Fruit fly (Drosophila melanogaster): ENCODE results near the gene CIA30.

Gene CIA30

DNA sequence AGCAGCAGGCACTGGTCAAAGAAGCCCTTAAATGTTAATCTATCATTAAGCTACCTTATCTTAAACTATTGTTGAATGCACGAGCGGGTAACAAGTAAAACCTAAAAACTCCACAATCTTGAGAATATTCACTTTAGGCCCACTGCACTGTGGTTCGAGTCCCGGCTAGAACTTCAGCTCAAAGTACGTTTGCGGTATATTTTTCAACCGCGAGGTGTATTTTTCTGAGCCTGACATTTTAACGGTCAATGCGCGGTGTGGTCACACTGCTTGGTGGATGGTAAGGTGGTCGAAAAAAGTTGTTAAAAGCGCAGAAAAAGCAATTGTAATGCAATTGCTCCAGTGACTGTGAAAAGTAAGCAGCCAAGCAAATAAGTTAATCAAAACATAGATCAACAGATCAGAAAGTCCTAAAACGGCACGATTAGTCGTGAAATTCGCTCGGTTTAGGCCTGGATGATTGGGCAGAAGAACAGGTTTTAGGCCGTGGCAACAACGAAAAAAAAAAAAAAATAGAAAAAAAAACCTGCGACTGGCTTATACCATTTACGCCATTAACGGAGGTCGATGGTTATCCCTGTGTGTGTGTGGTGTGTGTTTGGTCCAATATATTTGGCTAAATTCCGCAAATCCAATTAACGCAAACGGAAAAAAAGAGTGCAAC, 11.1 kb upstream of the CIA30 start, which contains the start of gene Kul:
Gene Kul (plus strand): TSS at position 254 of the 664 bp plus-strand sequence.
- TF ChIP-seq ovo (GFP tag; optimal IDR thresholded peaks at IDR 0.05) (peak; percentile 37), CG7101 (tag; optimal IDR thresholded peaks at IDR 0.05) (peak; percentile 18), CG1620 (GFP tag; optimal IDR thresholded peaks at IDR 0.05) (peak; percentile 22), CG7045 (GFP tag; optimal IDR thresholded peaks at IDR 0.05) (no peak), bab1 (GFP tag; optimal IDR thresholded peaks at IDR 0.05) (peak; percentile 42), CG11617 (GFP tag; optimal IDR thresholded peaks at IDR 0.05) (peak; percentile 38), CG12768 (GFP tag; optimal IDR thresholded peaks at IDR 0.05) (peak; percentile 77), pad (GFP tag; optimal IDR thresholded peaks at IDR 0.05) (no peak), tj (GFP tag; optimal IDR thresholded peaks at IDR 0.05) (peak; percentile 28), cnc (optimal IDR thresholded peaks at IDR 0.05) (no peak), toe (GFP tag; optimal IDR thresholded peaks at IDR 0.05) (peak; percentile 66), CG33017 (tag; optimal IDR thresholded peaks at IDR 0.05) (no peak), Hr96 (GFP tag; optimal IDR thresholded peaks at IDR 0.05) (peak; percentile 75), CG14711 (tag; optimal IDR thresholded peaks at IDR 0.05) (no peak), cic (GFP tag; optimal IDR thresholded peaks at IDR 0.05) (no peak), Clk (GFP tag; optimal IDR thresholded peaks at IDR 0.05) (no peak), Mnt (GFP tag; optimal IDR thresholded peaks at IDR 0.05) (peak; percentile 22), Crg-1 (GFP tag; optimal IDR thresholded peaks at IDR 0.05) (no peak), CG5204 (GFP tag; optimal IDR thresholded peaks at IDR 0.05) (no peak), kay (GFP tag; ENCODE audit: borderline replicate concordance) (no peak)

DNA sequence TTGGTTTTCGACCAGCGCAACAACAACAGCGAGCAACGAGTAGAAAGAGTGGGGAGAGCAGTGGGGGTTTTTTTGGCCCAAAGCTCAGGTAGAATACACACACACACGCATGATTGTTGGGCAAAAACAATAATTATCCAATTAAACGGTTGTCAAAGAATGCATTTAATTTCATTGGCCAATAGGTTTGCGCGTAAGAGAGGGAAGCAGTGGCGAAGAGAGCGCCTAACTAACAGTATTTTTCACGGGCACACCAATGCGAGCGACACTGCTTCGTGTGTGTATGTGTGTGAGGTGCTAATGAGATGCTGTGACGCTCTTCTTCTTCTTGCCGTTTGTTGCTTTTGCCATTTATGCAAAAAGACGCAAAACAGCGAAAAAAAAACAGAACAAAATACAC, 10.5 kb upstream of the CIA30 start:
- TF ChIP-seq CG1620 (GFP tag; optimal IDR thresholded peaks at IDR 0.05) = no peak

DNA sequence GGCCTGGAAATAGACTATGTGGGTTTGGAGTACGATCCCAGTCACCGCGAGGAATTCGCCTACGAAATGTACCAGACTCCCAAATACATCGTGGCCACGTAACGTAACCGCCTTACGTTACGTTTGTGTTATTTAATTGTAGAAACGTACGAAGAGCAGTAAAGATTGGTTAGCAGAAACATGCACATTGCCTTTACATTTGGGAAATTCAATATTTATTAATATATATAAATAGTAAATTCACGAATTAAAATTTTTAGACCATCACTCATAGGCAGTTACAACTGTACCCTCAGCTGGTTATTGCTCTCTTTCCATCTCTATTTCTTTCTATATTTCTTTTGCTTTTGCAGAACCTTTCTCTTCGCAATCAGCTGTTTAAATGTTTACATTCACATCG, 1.1 kb downstream of the CIA30 start, which contains the start of gene Gnpnat:
Gene Gnpnat (plus strand): TSS at position 385 of the 400 bp plus-strand sequence.
- TF ChIP-seq CG1620 (GFP tag; optimal IDR thresholded peaks at IDR 0.05) (no peak), Mnt (GFP tag; optimal IDR thresholded peaks at IDR 0.05) (peak; percentile 33), CG11617 (GFP tag; optimal IDR thresholded peaks at IDR 0.05) (peak; percentile 61), bab1 (GFP tag; optimal IDR thresholded peaks at IDR 0.05) (peak; percentile 37), kay (GFP tag; ENCODE audit: borderline replicate concordance) (no peak), CG7045 (GFP tag; optimal IDR thresholded peaks at IDR 0.05) (peak; percentile 54), CG12768 (GFP tag; optimal IDR thresholded peaks at IDR 0.05) (peak; percentile 59), CG33017 (tag; optimal IDR thresholded peaks at IDR 0.05) (peak; percentile 73), CG7101 (tag; optimal IDR thresholded peaks at IDR 0.05) (peak; percentile 71), CG14711 (tag; optimal IDR thresholded peaks at IDR 0.05) (peak; percentile 54), tj (GFP tag; optimal IDR thresholded peaks at IDR 0.05) (no peak), Clk (GFP tag; optimal IDR thresholded peaks at IDR 0.05) (no peak), pad (GFP tag; optimal IDR thresholded peaks at IDR 0.05) (peak; percentile 15), Crg-1 (GFP tag; optimal IDR thresholded peaks at IDR 0.05) (no peak)

DNA sequence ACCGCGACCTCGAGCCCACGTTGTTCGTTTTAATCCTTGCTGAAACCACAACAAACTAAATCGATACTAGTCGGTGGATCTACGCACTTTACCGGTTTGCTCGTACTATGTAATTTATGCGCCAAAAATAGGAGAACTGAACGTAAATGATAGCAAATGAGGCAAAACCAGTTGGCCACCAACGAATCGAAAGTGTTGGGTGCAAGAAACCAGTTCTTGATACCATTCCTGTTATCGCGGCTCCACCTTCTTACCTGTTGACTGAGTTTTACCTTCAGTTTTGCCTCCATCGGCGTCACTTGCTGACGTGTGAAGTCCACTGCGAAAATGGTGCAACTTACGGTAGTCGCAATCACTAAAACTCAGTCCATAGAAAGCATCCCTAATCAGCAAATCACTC, 3.3 kb downstream of the CIA30 start:
- TF ChIP-seq CG5204 (GFP tag; optimal IDR thresholded peaks at IDR 0.05) (no peak), Hr96 (GFP tag; optimal IDR thresholded peaks at IDR 0.05) (no peak)

DNA sequence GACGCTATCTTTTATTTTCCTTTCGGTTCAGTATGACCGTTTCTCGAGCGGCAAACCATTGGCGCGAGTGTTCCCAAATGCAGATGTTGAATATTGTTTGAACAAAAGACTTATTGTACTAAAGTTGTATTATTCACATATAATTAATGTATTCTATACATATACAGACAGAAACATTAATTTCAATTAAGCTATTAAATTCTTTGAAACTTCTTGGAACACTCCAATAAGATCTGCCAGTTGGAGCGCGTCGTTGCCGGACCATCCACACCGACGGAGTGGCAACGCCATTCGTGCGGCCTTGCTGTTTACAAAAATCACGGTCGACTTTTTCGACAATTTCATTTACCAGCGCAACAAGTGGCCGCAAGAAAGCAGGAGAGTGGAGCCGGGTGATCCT, 8.3 kb downstream of the CIA30 start, which contains the start of the genes Wdr24 and IntS11:
Gene Wdr24 (minus strand): TSS at position 37 of the 400 bp plus-strand sequence.
Gene IntS11 (plus strand): TSS at position 282 of the 400 bp plus-strand sequence.
- TF ChIP-seq kay (GFP tag; ENCODE audit: borderline replicate concordance) (no peak), CG12768 (GFP tag; optimal IDR thresholded peaks at IDR 0.05) (peak; percentile 97), pad (GFP tag; optimal IDR thresholded peaks at IDR 0.05) (peak; percentile 87), Mnt (GFP tag; optimal IDR thresholded peaks at IDR 0.05) (peak; percentile 85), cnc (optimal IDR thresholded peaks at IDR 0.05) (no peak), CG14711 (tag; optimal IDR thresholded peaks at IDR 0.05) (peak; percentile 93), ovo (GFP tag; optimal IDR thresholded peaks at IDR 0.05) (no peak), CG33017 (tag; optimal IDR thresholded peaks at IDR 0.05) (peak; percentile 96), CG7045 (GFP tag; optimal IDR thresholded peaks at IDR 0.05) (peak; percentile 97), bab1 (GFP tag; optimal IDR thresholded peaks at IDR 0.05) (peak; percentile 92), CG1620 (GFP tag; optimal IDR thresholded peaks at IDR 0.05) (peak; percentile 91), Clk (GFP tag; optimal IDR thresholded peaks at IDR 0.05) (peak; percentile 55), cic (GFP tag; optimal IDR thresholded peaks at IDR 0.05) (peak; percentile 80), tj (GFP tag; optimal IDR thresholded peaks at IDR 0.05) (peak; percentile 67), CG7101 (tag; optimal IDR thresholded peaks at IDR 0.05) (peak; percentile 99), CG11617 (GFP tag; optimal IDR thresholded peaks at IDR 0.05) (peak; percentile 92), CG5204 (GFP tag; optimal IDR thresholded peaks at IDR 0.05) (no peak), Crg-1 (GFP tag; optimal IDR thresholded peaks at IDR 0.05) (peak; percentile 96)

DNA sequence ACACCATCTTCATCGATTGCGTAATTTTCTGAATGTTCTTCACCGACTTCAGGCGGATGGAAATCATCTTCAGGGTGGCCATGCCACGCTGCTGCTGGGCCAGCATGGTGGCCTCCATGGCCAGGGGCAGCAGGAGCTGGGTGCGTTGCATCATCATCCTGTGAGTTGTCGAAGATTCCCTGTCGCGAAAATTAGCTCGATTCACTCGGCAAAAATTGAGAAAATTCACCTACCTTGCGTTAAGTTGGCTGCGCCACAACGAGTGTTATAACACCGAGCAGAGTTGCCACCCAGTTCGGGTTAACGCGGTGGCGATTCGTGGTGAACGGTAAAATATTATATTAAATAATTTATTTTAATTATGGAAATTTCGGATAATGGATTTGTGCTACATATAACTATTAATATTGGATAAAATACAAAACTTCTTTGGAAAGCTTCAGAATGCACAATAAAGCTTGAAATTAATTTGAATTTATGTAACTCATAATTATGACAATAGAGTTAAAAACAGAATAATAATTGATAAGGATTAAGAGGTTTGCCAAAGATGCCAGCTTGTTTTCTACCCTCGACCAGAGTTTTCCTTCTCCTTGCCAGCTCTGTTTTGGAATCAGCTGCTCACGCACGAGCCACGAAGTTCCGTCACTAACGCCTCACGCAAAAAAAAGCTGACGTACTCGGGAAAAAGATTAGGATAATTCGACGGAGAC, 12.0 kb downstream of the CIA30 start, which contains the start of the genes ATPsyngamma and yata:
Gene ATPsyngamma (minus strand): TSS at position 573 of the 713 bp plus-strand sequence.
Gene yata (plus strand): TSS at position 629 of the 713 bp plus-strand sequence.
- TF ChIP-seq tj (GFP tag; optimal IDR thresholded peaks at IDR 0.05) (peak; percentile 91), CG5204 (GFP tag; optimal IDR thresholded peaks at IDR 0.05) (no peak), bab1 (GFP tag; optimal IDR thresholded peaks at IDR 0.05) (peak; percentile 22), CG33017 (tag; optimal IDR thresholded peaks at IDR 0.05) (no peak), cic (GFP tag; optimal IDR thresholded peaks at IDR 0.05) (no peak), pad (GFP tag; optimal IDR thresholded peaks at IDR 0.05) (peak; percentile 35), toe (GFP tag; optimal IDR thresholded peaks at IDR 0.05) (no peak), CG1620 (GFP tag; optimal IDR thresholded peaks at IDR 0.05) (no peak), kay (GFP tag; ENCODE audit: borderline replicate concordance) (no peak), CG14711 (tag; optimal IDR thresholded peaks at IDR 0.05) (peak; percentile 82), CG7045 (GFP tag; optimal IDR thresholded peaks at IDR 0.05) (peak; percentile 28), Clk (GFP tag; optimal IDR thresholded peaks at IDR 0.05) (no peak), Mnt (GFP tag; optimal IDR thresholded peaks at IDR 0.05) (peak; percentile 52), CG7101 (tag; optimal IDR thresholded peaks at IDR 0.05) (peak; percentile 64), CG11617 (GFP tag; optimal IDR thresholded peaks at IDR 0.05) (peak; percentile 55), CG12768 (GFP tag; optimal IDR thresholded peaks at IDR 0.05) (no peak), Hr96 (GFP tag; optimal IDR thresholded peaks at IDR 0.05) (no peak), ovo (GFP tag; optimal IDR thresholded peaks at IDR 0.05) (peak; percentile 57), Crg-1 (GFP tag; optimal IDR thresholded peaks at IDR 0.05) (no peak), cnc (optimal IDR thresholded peaks at IDR 0.05) (no peak)
